Worm (Caenorhabditis elegans) whole organism, early embryonic: Measurements from ENCODE around the gene arf-6.

ENCODE experiments used
- aly-1 ChIP-seq: sonication (generic microtip); optimal IDR thresholded peaks from 2 replicates; lab custom pipeline; 2016; ENCODE audit warnings: missing genetic modification characterization, missing compliant biosample characterization
- ama-1 ChIP-seq: fragments of 150-350 bp; optimal IDR thresholded peaks from 2 replicates; lab custom pipeline; 2014
- ceh-36 ChIP-seq: sonication (generic microtip); optimal IDR thresholded peaks from 2 replicates; lab custom pipeline; 2016; ENCODE audit warnings: missing genetic modification characterization, inconsistent platforms, missing compliant biosample characterization
- flt-1 ChIP-seq: fragments of 200-800 bp; sonication (Bioruptor generic); IDR thresholded peaks from 2 replicates; pipeline ENCODE4 v1.3.6; 2022; ENCODE audit warnings: missing genetic modification characterization, missing compliant biosample characterization
- hmg-4 ChIP-seq: fragments of 200-800 bp; sonication (Bioruptor generic); optimal IDR thresholded peaks from 2 replicates; lab custom pipeline; 2018; ENCODE audit warnings: mild to moderate bottlenecking, missing genetic modification characterization, missing compliant biosample characterization
- sea-1 ChIP-seq: fragments of 200-800 bp; sonication (Bioruptor generic); conservative IDR thresholded peaks from 2 replicates; pipeline ENCODE4 v1.3.6; 2022; ENCODE audit warnings: missing genetic modification characterization, missing compliant biosample characterization
- tbx-11 ChIP-seq: fragments of 200-800 bp; sonication (Bioruptor generic); IDR thresholded peaks from 2 replicates; pipeline ENCODE4 v1.3.6; 2022; ENCODE audit warnings: missing genetic modification characterization, missing compliant biosample characterization
- tbx-37 ChIP-seq: fragments of 200-800 bp; sonication (Bioruptor generic); conservative IDR thresholded peaks from 2 replicates; pipeline ENCODE4 v1.3.6; 2022; ENCODE audit warnings: missing genetic modification reagents, missing genetic modification characterization, missing compliant biosample characterization

DNA sequence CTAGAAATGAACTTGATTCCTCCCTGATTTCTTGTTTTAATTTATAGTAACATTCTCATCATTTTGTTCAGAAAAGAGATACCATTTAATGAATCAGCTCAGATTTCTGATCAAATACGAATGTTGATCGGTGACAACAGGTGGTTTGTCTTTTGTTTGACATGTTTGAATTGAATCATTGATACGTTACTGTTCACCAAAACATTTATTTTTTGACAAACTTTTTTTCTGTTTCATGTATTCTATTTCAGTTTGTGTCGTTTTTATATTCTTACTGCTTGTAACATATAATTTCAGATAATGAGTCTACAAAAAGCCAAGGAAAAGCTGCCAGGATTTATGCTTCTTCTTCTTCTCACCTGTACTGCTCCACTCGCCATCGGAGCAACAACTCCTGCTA is 22.8 kb upstream of the arf-6 start, which contains the start of gene nep-24:
- TF ChIP-seq sea-1 (GFP tag; lab: Robert Waterston, UW) = no peak
- no peak for TF ChIP-seq flt-1 (GFP tag; lab: Robert Waterston, UW)
- TF ChIP-seq aly-1 = no peak
- no peak for TF ChIP-seq tbx-37 (GFP tag; lab: Robert Waterston, UW)
- no peak for TF ChIP-seq ama-1 (lab: Kevin White, UChicago)
- no peak for TF ChIP-seq tbx-11
- no peak for TF ChIP-seq ceh-36 (tag; lab: Kevin White, UChicago)
- TF ChIP-seq hmg-4 = no peak
